Worm (Caenorhabditis elegans) whole organism, L4 larva: Measurements from ENCODE around the gene lect-2.
A peak's percentile ranks its signal among the peaks of the same experiment; 100 is the strongest.

Source experiments
- F49E8.2 ChIP-seq: sonication (generic microtip); optimal IDR thresholded peaks from 2 replicates; lab custom pipeline; 2016; ENCODE audit warnings: missing compliant biosample characterization, mild to moderate bottlenecking, missing genetic modification characterization, borderline replicate concordance
- R02D3.7 ChIP-seq: fragments of 150-350 bp; sonication (generic microtip); optimal IDR thresholded peaks from 3 replicates; lab custom pipeline; 2014; ENCODE audit warnings: missing biosample characterization, missing genetic modification characterization
- Y75B8A.6 ChIP-seq: fragments of 200-800 bp; sonication (Bioruptor generic); IDR thresholded peaks from 2 replicates; pipeline ENCODE4 v1.3.6; 2022; ENCODE audit warnings: missing genetic modification reagents, missing genetic modification characterization, missing compliant biosample characterization
- ZK337.2 ChIP-seq: fragments of 200-800 bp; sonication (Bioruptor generic); IDR thresholded peaks from 2 replicates; pipeline ENCODE4 v1.3.6; 2022; ENCODE audit warnings: missing genetic modification reagents, missing genetic modification characterization, missing compliant biosample characterization
- ama-1 ChIP-seq: fragments of 150-350 bp; optimal IDR thresholded peaks from 2 replicates; lab custom pipeline; 2014; ENCODE audit warnings: inconsistent platforms, mixed read lengths
- attf-4 ChIP-seq: sonication (generic microtip); optimal IDR thresholded peaks from 3 replicates; lab custom pipeline; 2017; ENCODE audit warnings: missing biosample characterization, missing genetic modification characterization
- ceh-28 ChIP-seq: fragments of 150-350 bp; optimal IDR thresholded peaks from 2 replicates; lab custom pipeline; 2014; ENCODE audit warnings: missing biosample characterization, missing genetic modification reagents, missing genetic modification characterization
- ceh-44 ChIP-seq: fragments of 200-800 bp; sonication (Bioruptor generic); IDR thresholded peaks from 2 replicates; pipeline ENCODE4 v1.3.6; 2022; ENCODE audit warnings: missing genetic modification reagents, missing genetic modification characterization, missing compliant biosample characterization
- ceh-62 ChIP-seq: sonication (generic microtip); optimal IDR thresholded peaks from 2 replicates; lab custom pipeline; 2017; ENCODE audit warnings: missing biosample characterization, missing genetic modification characterization
- ceh-82 ChIP-seq: sonication (generic microtip); optimal IDR thresholded peaks from 2 replicates; lab custom pipeline; 2017; ENCODE audit warnings: missing biosample characterization, missing genetic modification characterization
- ctbp-1 ChIP-seq: fragments of 200-800 bp; sonication (Bioruptor generic); IDR thresholded peaks from 2 replicates; pipeline ENCODE4 v1.3.6; 2022; ENCODE audit warnings: missing genetic modification reagents, missing genetic modification characterization, missing compliant biosample characterization
- daf-16 ChIP-seq, 3 experiments: sonication (generic microtip); optimal IDR thresholded peaks; 2 replicates each; lab custom pipeline; 2016 to 2017; ENCODE audit warnings: missing genetic modification characterization in 3 of 3, missing genetic modification reagents in 3 of 3, mild to moderate bottlenecking in 2 of 3, missing compliant biosample characterization in 2 of 3, missing biosample characterization in 1 of 3, moderate library complexity in 1 of 3
- daf-19 ChIP-seq: fragments of 200-800 bp; sonication (Bioruptor generic); conservative IDR thresholded peaks from 2 replicates; pipeline ENCODE4 v1.3.6; 2022; ENCODE audit warnings: missing genetic modification characterization, missing compliant biosample characterization
- dmd-6 ChIP-seq: fragments of 200-800 bp; sonication (Bioruptor generic); IDR thresholded peaks from 2 replicates; pipeline ENCODE4 v1.3.6; 2022; ENCODE audit warnings: missing genetic modification reagents, missing genetic modification characterization, missing compliant biosample characterization
- dmd-8 ChIP-seq: fragments of 200-800 bp; sonication (Bioruptor generic); IDR thresholded peaks from 2 replicates; pipeline ENCODE4 v1.3.6; 2022; ENCODE audit warnings: missing genetic modification characterization, missing compliant biosample characterization
- dpl-1 ChIP-seq: fragments of 150-350 bp; optimal IDR thresholded peaks from 2 replicates; lab custom pipeline; 2014; ENCODE audit warnings: missing biosample characterization, missing genetic modification reagents, missing genetic modification characterization
- duxl-1 ChIP-seq: sonication (generic microtip); optimal IDR thresholded peaks from 2 replicates; lab custom pipeline; 2016; ENCODE audit warnings: mild to moderate bottlenecking, missing genetic modification characterization, moderate library complexity, missing compliant biosample characterization; ENCODE audit not compliant: poor library complexity
- dve-1 ChIP-seq: sonication (generic microtip); optimal IDR thresholded peaks from 2 replicates; lab custom pipeline; 2017; ENCODE audit warnings: antibody characterized with exemption, mild to moderate bottlenecking, missing genetic modification characterization, missing compliant biosample characterization; ENCODE audit not compliant: insufficient read depth
- gei-8 ChIP-seq: fragments of 200-800 bp; sonication (Bioruptor generic); optimal IDR thresholded peaks from 2 replicates; lab custom pipeline; 2018; ENCODE audit warnings: mild to moderate bottlenecking, missing genetic modification characterization, missing compliant biosample characterization
- hif-1 ChIP-seq, 2 experiments: sonication (generic microtip); optimal IDR thresholded peaks; 2 replicates each; lab custom pipeline; 2016 to 2017; ENCODE audit warnings: missing compliant biosample characterization in 2 of 2, missing genetic modification characterization in 2 of 2, missing genetic modification reagents in 2 of 2, missing genotype in 2 of 2, mild to moderate bottlenecking in 1 of 2
- hlh-11 ChIP-seq: fragments of 200-800 bp; sonication (Bioruptor generic); optimal IDR thresholded peaks from 2 replicates; lab custom pipeline; 2018; ENCODE audit warnings: mild to moderate bottlenecking, missing genetic modification characterization, missing compliant biosample characterization
- hlh-30 ChIP-seq: sonication (generic microtip); optimal IDR thresholded peaks from 2 replicates; lab custom pipeline; 2017; ENCODE audit warnings: antibody characterized with exemption, mild to moderate bottlenecking, missing genetic modification characterization, missing compliant biosample characterization; ENCODE audit not compliant: insufficient read depth
- hmg-1.1 ChIP-seq: fragments of 200-800 bp; sonication (Bioruptor generic); IDR thresholded peaks from 2 replicates; pipeline ENCODE4 v1.3.6; 2022; ENCODE audit warnings: missing genetic modification reagents, missing genetic modification characterization, missing compliant biosample characterization
- lim-7 ChIP-seq: fragments of 200-800 bp; sonication (Bioruptor generic); IDR thresholded peaks from 2 replicates; pipeline ENCODE4 v1.3.6; 2022; ENCODE audit warnings: missing genetic modification characterization, missing compliant biosample characterization
- lin-1 ChIP-seq: fragments of 200-800 bp; sonication (Bioruptor generic); IDR thresholded peaks from 2 replicates; pipeline ENCODE4 v1.3.6; 2022; ENCODE audit warnings: missing genetic modification reagents, missing genetic modification characterization, missing compliant biosample characterization
- lin-13 ChIP-seq: fragments of 150-350 bp; optimal IDR thresholded peaks from 2 replicates; lab custom pipeline; 2014; ENCODE audit warnings: missing biosample characterization, missing genetic modification reagents, missing genetic modification characterization
- lin-15B ChIP-seq: fragments of 150-350 bp; sonication (generic microtip); optimal IDR thresholded peaks from 3 replicates; lab custom pipeline; 2014; ENCODE audit warnings: missing biosample characterization, missing genetic modification characterization
- lin-39 ChIP-seq: fragments of 150-350 bp; optimal IDR thresholded peaks from 2 replicates; lab custom pipeline; 2014; ENCODE audit warnings: missing biosample characterization, missing genetic modification reagents, missing genetic modification characterization
- lir-3 ChIP-seq: sonication (generic microtip); optimal IDR thresholded peaks from 2 replicates; lab custom pipeline; 2016; ENCODE audit warnings: mild to moderate bottlenecking, missing genetic modification characterization, missing compliant biosample characterization
- madf-9 ChIP-seq: fragments of 200-800 bp; sonication (Bioruptor generic); conservative IDR thresholded peaks from 2 replicates; pipeline ENCODE4 v1.3.6; 2022; ENCODE audit warnings: missing genetic modification reagents, missing genetic modification characterization, missing compliant biosample characterization
- mdt-29 ChIP-seq: fragments of 200-800 bp; sonication (Bioruptor generic); IDR thresholded peaks from 2 replicates; pipeline ENCODE4 v1.3.6; 2022; ENCODE audit warnings: missing genetic modification reagents, missing genetic modification characterization, missing compliant biosample characterization
- mes-2 ChIP-seq: sonication (generic microtip); optimal IDR thresholded peaks from 2 replicates; lab custom pipeline; 2016; ENCODE audit warnings: missing genotype, mild to moderate bottlenecking, missing genetic modification characterization, missing compliant biosample characterization; ENCODE audit not compliant: poor library complexity, severe bottlenecking
- nhr-10 ChIP-seq: fragments of 150-350 bp; optimal IDR thresholded peaks from 2 replicates; lab custom pipeline; 2014; ENCODE audit warnings: missing biosample characterization, missing genetic modification characterization
- nhr-11 ChIP-seq: fragments of 150-350 bp; optimal IDR thresholded peaks from 2 replicates; lab custom pipeline; 2014; ENCODE audit warnings: missing biosample characterization, missing genetic modification characterization
- nhr-111 ChIP-seq: fragments of 200-800 bp; sonication (Bioruptor generic); optimal IDR thresholded peaks from 2 replicates; lab custom pipeline; 2018; ENCODE audit warnings: mild to moderate bottlenecking, missing genetic modification characterization, missing compliant biosample characterization
- nhr-237 ChIP-seq: sonication (generic microtip); optimal IDR thresholded peaks from 2 replicates; lab custom pipeline; 2017; ENCODE audit warnings: missing biosample characterization, missing genetic modification characterization
- nhr-28 ChIP-seq: fragments of 150-350 bp; optimal IDR thresholded peaks from 2 replicates; lab custom pipeline; 2014; ENCODE audit warnings: missing biosample characterization, missing genetic modification characterization
- nhr-41 ChIP-seq: fragments of 200-800 bp; sonication (Bioruptor generic); IDR thresholded peaks from 2 replicates; pipeline ENCODE4 v1.3.6; 2022; ENCODE audit warnings: missing genetic modification reagents, missing genetic modification characterization, missing compliant biosample characterization
- nhr-42 ChIP-seq: fragments of 200-800 bp; sonication (Bioruptor generic); IDR thresholded peaks from 2 replicates; pipeline ENCODE4 v1.3.6; 2022; ENCODE audit warnings: missing genetic modification characterization, missing compliant biosample characterization
- nhr-6 ChIP-seq: fragments of 150-350 bp; optimal IDR thresholded peaks from 2 replicates; lab custom pipeline; 2014; ENCODE audit warnings: missing biosample characterization, missing genetic modification characterization
- nhr-77 ChIP-seq: fragments of 150-350 bp; optimal IDR thresholded peaks from 2 replicates; lab custom pipeline; 2014; ENCODE audit warnings: missing biosample characterization, missing genetic modification characterization
- sdz-12 ChIP-seq: fragments of 200-800 bp; sonication (Bioruptor generic); optimal IDR thresholded peaks from 2 replicates; lab custom pipeline; 2018; ENCODE audit warnings: mild to moderate bottlenecking, missing genetic modification characterization, missing compliant biosample characterization
- set-16 ChIP-seq: fragments of 200-800 bp; sonication (Bioruptor generic); IDR thresholded peaks from 2 replicates; pipeline ENCODE4 v1.3.6; 2022; ENCODE audit warnings: missing genetic modification reagents, missing genetic modification characterization, missing compliant biosample characterization
- spr-3 ChIP-seq: fragments of 200-800 bp; sonication (Bioruptor generic); optimal IDR thresholded peaks from 2 replicates; lab custom pipeline; 2018; ENCODE audit warnings: mild to moderate bottlenecking, missing genetic modification characterization, missing compliant biosample characterization
- tra-1 ChIP-seq: fragments of 200-800 bp; sonication (Bioruptor generic); IDR thresholded peaks from 2 replicates; pipeline ENCODE4 v1.3.6; 2022; ENCODE audit warnings: missing genetic modification reagents, missing genetic modification characterization, missing compliant biosample characterization
- unc-130 ChIP-seq: sonication (generic microtip); optimal IDR thresholded peaks from 2 replicates; lab custom pipeline; 2016; ENCODE audit warnings: missing genetic modification reagents, missing genetic modification characterization, missing compliant biosample characterization
- unc-39 ChIP-seq: sonication (generic microtip); optimal IDR thresholded peaks from 2 replicates; lab custom pipeline; 2017; ENCODE audit warnings: missing biosample characterization, missing genetic modification characterization
- zag-1 ChIP-seq: fragments of 150-350 bp; optimal IDR thresholded peaks from 2 replicates; lab custom pipeline; 2014; ENCODE audit warnings: missing biosample characterization, missing genetic modification characterization
- zfp-2 ChIP-seq: sonication (generic microtip); optimal IDR thresholded peaks from 2 replicates; lab custom pipeline; 2016; ENCODE audit warnings: mild to moderate bottlenecking, missing genetic modification characterization, missing compliant biosample characterization
- zfp-3 ChIP-seq: fragments of 200-800 bp; sonication (Bioruptor generic); conservative IDR thresholded peaks from 2 replicates; pipeline ENCODE4 v1.3.6; 2022; ENCODE audit warnings: missing genetic modification reagents, missing genetic modification characterization, missing compliant biosample characterization
- zip-11 ChIP-seq: fragments of 200-800 bp; sonication (Bioruptor generic); IDR thresholded peaks from 2 replicates; pipeline ENCODE4 v1.3.6; 2022; ENCODE audit warnings: missing genetic modification characterization, missing compliant biosample characterization

Gene lect-2

ce11 chrII:5749733-5750238, 40.7 kb upstream of the lect-2 start, which contains the start of gene ifb-2 (continued):
- no peak for TF ChIP-seq set-16 (GFP tag; lab: Robert Waterston, UW)
- TF ChIP-seq ceh-28 (tag; lab: Kevin White, UChicago) = no peak
- TF ChIP-seq nhr-28 (tag; lab: Kevin White, UChicago) = peak; percentile 80
- no peak for TF ChIP-seq ceh-62
- no peak for TF ChIP-seq dmd-8 (GFP tag; lab: Robert Waterston, UW)
- TF ChIP-seq Y75B8A.6 (GFP tag; lab: Robert Waterston, UW) = no peak
- TF ChIP-seq nhr-42 = no peak
- no peak for TF ChIP-seq mes-2
- no peak for TF ChIP-seq nhr-111 (GFP tag; lab: Kevin White, UChicago)
- no peak for TF ChIP-seq R02D3.7
- no peak for TF ChIP-seq zfp-2 (tag; lab: Kevin White, UChicago)
- TF ChIP-seq ceh-44 (GFP tag; lab: Robert Waterston, UW) = no peak
- no peak for TF ChIP-seq lin-39 (tag; lab: Kevin White, UChicago)
- TF ChIP-seq ama-1 (lab: Kevin White, UChicago) = no peak
- TF ChIP-seq hmg-1.1 (GFP tag; lab: Robert Waterston, UW) = no peak
- TF ChIP-seq sdz-12 = no peak
- TF ChIP-seq unc-39 (tag; lab: Kevin White, UChicago) = no peak
- TF ChIP-seq F49E8.2 = no peak
- no peak for TF ChIP-seq daf-19 (GFP tag; lab: Robert Waterston, UW)
- no peak for TF ChIP-seq attf-4 (tag; lab: Kevin White, UChicago)
- no peak for TF ChIP-seq nhr-237 (tag; lab: Kevin White, UChicago)
- TF ChIP-seq dve-1 = peak; percentile 44
- TF ChIP-seq nhr-11 (tag; lab: Kevin White, UChicago) = no peak
- no peak for TF ChIP-seq zip-11 (GFP tag; lab: Robert Waterston, UW)
- no peak for TF ChIP-seq ctbp-1
- no peak for TF ChIP-seq lir-3 (tag; lab: Kevin White, UChicago)
- TF ChIP-seq daf-16 (GFP tag; optimal IDR thresholded peaks at IDR 0.05; lab: Kevin White, UChicago) = no peak
- peak; percentile 44 for TF ChIP-seq daf-16 (tag; optimal IDR thresholded peaks at IDR 0.05; lab: Kevin White, UChicago)
- TF ChIP-seq unc-130 = no peak
- no peak for TF ChIP-seq dpl-1 (GFP tag; lab: Kevin White, UChicago)
- TF ChIP-seq lin-15B = no peak
- no peak for TF ChIP-seq zfp-3 (GFP tag; lab: Robert Waterston, UW)
- TF ChIP-seq ZK337.2 = no peak
- no peak for TF ChIP-seq gei-8 (GFP tag; lab: Kevin White, UChicago)
- TF ChIP-seq nhr-77 (tag; lab: Kevin White, UChicago) = peak; percentile 23
- TF ChIP-seq ceh-82 = no peak
- no peak for TF ChIP-seq hif-1 (tag; optimal IDR thresholded peaks at IDR 0.05; lab: Kevin White, UChicago)
- peak; percentile 25 for TF ChIP-seq nhr-6
- TF ChIP-seq spr-3 = no peak
- no peak for TF ChIP-seq tra-1 (GFP tag; lab: Robert Waterston, UW)
- TF ChIP-seq hlh-30 (tag; lab: Kevin White, UChicago) = no peak
- TF ChIP-seq nhr-41 = 0 out of 2 replicates have a peak, but pooled peaks have one; percentile 48
- TF ChIP-seq nhr-10 = no peak
- TF ChIP-seq zag-1 = no peak
- no peak for TF ChIP-seq lim-7
- no peak for TF ChIP-seq lin-13 (GFP tag; lab: Kevin White, UChicago)
- no peak for TF ChIP-seq mdt-29 (GFP tag; lab: Robert Waterston, UW)
- TF ChIP-seq madf-9 = no peak
- no peak for TF ChIP-seq duxl-1 (tag; lab: Kevin White, UChicago)
- peak; percentile 65 for TF ChIP-seq dmd-6 (GFP tag; lab: Robert Waterston, UW)
- TF ChIP-seq lin-1 (GFP tag; lab: Robert Waterston, UW) = no peak
- peak; percentile 62 for TF ChIP-seq hlh-11 (tag; lab: Kevin White, UChicago)
